Fruit fly (Drosophila melanogaster): Measurements from ENCODE around the gene CG1544.
A peak's percentile ranks its signal among the peaks of the same experiment; 100 is the strongest.

Gene CG1544

DNA sequence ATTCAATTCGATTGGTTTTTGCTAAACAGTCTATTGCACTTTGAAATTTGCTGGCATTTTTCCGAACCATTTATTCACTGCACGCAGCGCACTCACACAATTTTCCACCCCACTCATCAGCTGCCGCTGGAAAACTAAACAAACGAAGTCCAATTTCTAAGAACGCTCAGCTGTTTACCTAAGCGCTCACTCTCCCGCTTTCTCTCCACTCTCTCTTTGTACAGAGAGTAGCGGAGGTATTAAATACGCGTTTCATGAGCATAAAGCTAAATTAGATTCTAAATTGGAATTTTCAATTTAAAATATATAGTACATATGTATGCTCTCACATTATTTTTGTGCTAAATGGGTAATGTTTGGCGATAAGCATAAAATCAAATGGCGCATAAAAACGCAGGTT lies 27.7 kb upstream of the CG1544 start, which contains the start of gene stops (continued):
- TF ChIP-seq CG12071 (GFP tag; optimal IDR thresholded peaks at IDR 0.05) (peak; percentile 62), CG6683 (GFP tag; optimal IDR thresholded peaks at IDR 0.05) (no peak), tup (GFP tag; optimal IDR thresholded peaks at IDR 0.05) (peak; percentile 18), pzg (GFP tag; optimal IDR thresholded peaks at IDR 0.05) (no peak), CG12769 (tag; optimal IDR thresholded peaks at IDR 0.05) (no peak), CG2889 (GFP tag; IDR thresholded peaks at IDR 0.05) (0 out of 3 replicates have a peak, but pooled peaks have one; percentile 7), pita (GFP tag; optimal IDR thresholded peaks at IDR 0.05) (no peak), dysf (GFP tag; IDR thresholded peaks at IDR 0.05) (no peak), Med (GFP tag) (peak; percentile 91), Bdp1 (GFP tag; optimal IDR thresholded peaks at IDR 0.05) (peak; percentile 17), Stat92E (GFP tag; optimal IDR thresholded peaks at IDR 0.05) (no peak), CG17361 (GFP tag; IDR thresholded peaks at IDR 0.05) (no peak), HmgD (GFP tag; optimal IDR thresholded peaks at IDR 0.05) (no peak), eyg (GFP tag; optimal IDR thresholded peaks at IDR 0.05) (no peak), CG3407 (GFP tag; optimal IDR thresholded peaks at IDR 0.05) (peak; percentile 71), CG12659 (GFP tag; optimal IDR thresholded peaks at IDR 0.05) (no peak), NFAT (GFP tag; IDR thresholded peaks at IDR 0.05) (no peak), CoRest (tag; optimal IDR thresholded peaks at IDR 0.05) (no peak), tap (tag; optimal IDR thresholded peaks at IDR 0.05) (no peak), Six4 (GFP tag; optimal IDR thresholded peaks at IDR 0.05) (peak; percentile 14), Usf (GFP tag; optimal IDR thresholded peaks at IDR 0.05) (no peak), chinmo (GFP tag; IDR thresholded peaks at IDR 0.05; ENCODE audit: partially characterized antibody) (no peak), maf-S (GFP tag; optimal IDR thresholded peaks at IDR 0.05) (peak; percentile 34), dmrt99B (tag; optimal IDR thresholded peaks at IDR 0.05) (peak; percentile 7), CG31224 (GFP tag; IDR thresholded peaks at IDR 0.05) (no peak), CG12391 (tag; optimal IDR thresholded peaks at IDR 0.05) (no peak), CG14860 (GFP tag; IDR thresholded peaks at IDR 0.05; ENCODE audit: partially characterized antibody) (no peak), CG6765 (GFP tag; optimal IDR thresholded peaks at IDR 0.05) (no peak), croc (GFP tag; conservative IDR thresholded peaks at IDR 0.05) (no peak), CG10321 (GFP tag; IDR thresholded peaks at IDR 0.05) (no peak), Sry-β (GFP tag; optimal IDR thresholded peaks at IDR 0.05) (peak; percentile 48), GATAe (GFP tag; conservative IDR thresholded peaks at IDR 0.05) (no peak), row (GFP tag; IDR thresholded peaks at IDR 0.05) (no peak), CG4424 (GFP tag; optimal IDR thresholded peaks at IDR 0.05) (peak; percentile 42), CG16815 (GFP tag; optimal IDR thresholded peaks at IDR 0.05) (no peak), CG3065 (GFP tag; optimal IDR thresholded peaks at IDR 0.05) (no peak), Awh (GFP tag; IDR thresholded peaks at IDR 0.05) (peak; percentile 84), CG8359 (GFP tag; optimal IDR thresholded peaks at IDR 0.05; ENCODE audit: borderline replicate concordance) (peak; percentile 36), CG8944 (GFP tag; optimal IDR thresholded peaks at IDR 0.05) (peak; percentile 6), NfI (GFP tag; optimal IDR thresholded peaks at IDR 0.05) (peak; percentile 10), CG10959 (GFP tag; IDR thresholded peaks at IDR 0.05) (no peak), Hr51 (GFP tag; optimal IDR thresholded peaks at IDR 0.05) (peak in 1 of 2 experiments; percentile 17), grn (GFP tag; optimal IDR thresholded peaks at IDR 0.05) (no peak), CG3995 (GFP tag; optimal IDR thresholded peaks at IDR 0.05) (no peak), Dek (tag; optimal IDR thresholded peaks at IDR 0.05) (no peak), run (tag; optimal IDR thresholded peaks at IDR 0.05) (no peak), fd64A (GFP tag; optimal IDR thresholded peaks at IDR 0.05) (peak; percentile 67), CG13624 (GFP tag; optimal IDR thresholded peaks at IDR 0.05) (peak; percentile 12), Hsf (GFP tag; optimal IDR thresholded peaks at IDR 0.05) (no peak), crp (GFP tag; optimal IDR thresholded peaks at IDR 0.05) (peak in 1 of 2 experiments; percentile 61), crol (GFP tag; IDR thresholded peaks at IDR 0.05) (no peak)
